Worm (Caenorhabditis elegans): ENCODE measurements around the gene unc-129.
A peak's percentile ranks its signal among the peaks of the same experiment; 100 is the strongest.

Gene unc-129

DNA sequence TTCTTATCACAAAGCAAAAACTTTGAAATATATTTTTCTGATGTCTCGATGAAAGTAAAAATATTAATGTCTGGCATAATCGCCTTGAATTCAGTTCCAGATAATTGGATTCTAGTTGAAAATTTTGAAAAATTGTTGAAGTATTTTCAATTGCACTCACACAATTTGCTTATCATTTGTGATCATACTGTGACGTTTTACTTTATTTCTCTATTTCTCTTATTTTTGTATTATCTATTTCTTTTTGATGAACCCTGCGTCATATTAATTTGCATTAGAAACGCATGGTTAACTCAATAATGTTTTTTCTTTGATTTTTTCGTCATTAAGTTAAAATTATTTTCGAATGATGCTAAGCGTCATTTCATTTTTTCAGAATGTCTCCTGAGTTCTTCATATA, 5.0 kb upstream of the unc-129 start, which contains the start of gene C53D6.11:
TSS of gene C53D6.11 (plus strand) at position 328 of the 400 bp plus-strand sequence.
- TF ChIP-seq madf-10 (tag; optimal IDR thresholded peaks at IDR 0.05) (no peak), egrh-3 (GFP tag; IDR thresholded peaks at IDR 0.05) (no peak), hmg-1.2 (GFP tag; IDR thresholded peaks at IDR 0.05) (peak; percentile 32; the same call in 1 of the 2 replicates), somi-1 (GFP tag; optimal IDR thresholded peaks at IDR 0.05) (no peak), atf-7 (tag; optimal IDR thresholded peaks at IDR 0.05) (no peak), nhr-80 (tag; optimal IDR thresholded peaks at IDR 0.05) (peak; percentile 55)

DNA sequence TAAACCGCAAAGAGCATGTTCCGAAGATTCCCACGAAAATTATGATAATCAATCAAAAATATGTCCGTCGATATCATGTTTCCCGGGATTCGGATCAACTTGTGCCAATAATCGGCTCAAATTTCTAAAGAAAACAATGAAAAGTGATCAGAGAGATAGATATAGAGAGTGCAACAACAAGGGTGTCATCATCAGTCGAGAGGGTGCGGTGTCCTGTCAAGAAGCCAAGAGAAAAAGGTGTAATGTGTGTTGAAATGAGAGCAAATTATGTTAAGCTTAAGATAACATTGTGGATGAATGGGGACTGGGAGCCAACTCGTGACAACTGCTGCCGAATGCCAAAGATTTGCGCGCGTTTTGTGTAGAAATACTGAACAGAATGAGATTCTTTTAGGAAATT, 2.7 kb upstream of the unc-129 start:
- TF ChIP-seq K12H6.12 (tag; optimal IDR thresholded peaks at IDR 0.05), result no peak

DNA sequence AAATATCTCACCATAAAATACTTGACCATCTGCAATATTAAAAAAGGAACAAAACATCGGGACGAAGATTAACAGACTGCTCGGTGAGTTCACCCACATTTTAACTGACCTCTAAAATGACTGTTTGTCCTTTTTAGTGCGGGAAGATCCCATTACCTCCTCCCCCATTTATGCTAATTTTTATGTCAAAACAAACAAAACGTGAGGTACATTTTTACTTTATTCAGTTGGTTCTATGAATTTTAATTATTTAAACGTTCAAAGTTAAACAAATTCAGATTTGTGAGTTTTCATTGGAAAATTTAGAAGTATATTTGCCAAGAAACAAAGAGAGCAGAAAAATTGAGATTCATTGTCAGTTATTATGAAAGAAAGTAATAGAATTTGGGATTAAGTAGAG, 2.6 kb downstream of the unc-129 start, which contains the start of gene C53D6.8:
TSS of gene C53D6.8 (minus strand) at position 101 of the 400 bp plus-strand sequence.
- TF ChIP-seq tbp1 (GFP tag; optimal IDR thresholded peaks at IDR 0.05) (no peak), ceh-100 (GFP tag; IDR thresholded peaks at IDR 0.05) (no peak), ceh-58 (GFP tag; IDR thresholded peaks at IDR 0.05) (no peak), egl-44 (GFP tag; IDR thresholded peaks at IDR 0.05) (no peak), madf-8 (GFP tag; conservative IDR thresholded peaks at IDR 0.05) (no peak), F52B5.7 (tag; optimal IDR thresholded peaks at IDR 0.05) (no peak), ekl-4 (GFP tag; IDR thresholded peaks at IDR 0.05) (no peak), dpl-1 (GFP tag; optimal IDR thresholded peaks at IDR 0.05) (no peak), aptf-3 (GFP tag; IDR thresholded peaks at IDR 0.05) (no peak), hlh-26 (GFP tag; conservative IDR thresholded peaks at IDR 0.05) (no peak), fkh-3 (tag; optimal IDR thresholded peaks at IDR 0.05) (no peak), F39B2.1 (GFP tag; IDR thresholded peaks at IDR 0.05) (no peak)

DNA sequence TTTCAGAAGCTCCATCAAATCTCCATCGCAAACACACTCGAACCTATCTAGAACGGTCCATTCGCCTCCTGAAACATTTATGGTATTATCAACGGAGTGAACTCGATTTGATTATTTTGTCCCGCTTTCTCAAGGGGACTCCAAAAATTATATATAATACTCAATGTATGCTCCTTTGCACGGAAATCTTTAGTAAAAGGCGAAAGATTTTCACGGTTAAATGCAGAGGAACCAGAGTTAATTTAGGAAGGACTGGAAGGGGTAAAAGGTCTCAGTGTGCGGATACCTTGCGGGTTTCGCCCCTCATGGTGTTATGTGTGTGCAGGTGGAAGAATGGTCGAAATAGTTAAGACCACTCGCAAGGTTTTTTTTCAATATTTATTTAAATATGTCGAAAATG, 4.0 kb downstream of the unc-129 start:
- TF ChIP-seq mxl-1 (tag; optimal IDR thresholded peaks at IDR 0.05) (no peak), tbp1 (GFP tag; optimal IDR thresholded peaks at IDR 0.05) (peak; percentile 74), dox-1 (GFP tag; IDR thresholded peaks at IDR 0.05) (no peak; the same call in 1 of the 2 replicates), F10E7.11 (tag; optimal IDR thresholded peaks at IDR 0.05) (no peak), Y79H2A.3 (GFP tag; conservative IDR thresholded peaks at IDR 0.05) (no peak), let-607 (tag; optimal IDR thresholded peaks at IDR 0.05) (no peak), die-1 (tag; optimal IDR thresholded peaks at IDR 0.05) (no peak), snpc-3.4 (tag; optimal IDR thresholded peaks at IDR 0.05) (peak; percentile 81), snpc-1.1 (tag; optimal IDR thresholded peaks at IDR 0.05; ENCODE audit: insufficient read depth) (peak; percentile 93), nfya-1 (tag; optimal IDR thresholded peaks at IDR 0.05; ENCODE audit: borderline replicate concordance, insufficient read depth) (no peak), F37B4.10 (GFP tag; IDR thresholded peaks at IDR 0.05) (no peak), D2030.7 (GFP tag; IDR thresholded peaks at IDR 0.05) (peak; percentile 69; the same call in 1 of the 2 replicates), attf-6 (GFP tag; IDR thresholded peaks at IDR 0.05) (peak; percentile 90), bed-1 (GFP tag; IDR thresholded peaks at IDR 0.05) (no peak), F52B5.7 (tag; optimal IDR thresholded peaks at IDR 0.05) (no peak), akir-1 (GFP tag; optimal IDR thresholded peaks at IDR 0.05) (no peak), lin-26 (GFP tag; IDR thresholded peaks at IDR 0.05) (peak; percentile 56; the same call in 1 of the 2 replicates), snpc-1.3 (tag; optimal IDR thresholded peaks at IDR 0.05; ENCODE audit: insufficient read depth) (peak; percentile 73), lsl-1 (GFP tag; optimal IDR thresholded peaks at IDR 0.05) (peak; percentile 20), F39B2.1 (GFP tag; IDR thresholded peaks at IDR 0.05) (no peak), hmg-1.2 (GFP tag; IDR thresholded peaks at IDR 0.05) (peak; percentile 89), fkh-3 (tag; optimal IDR thresholded peaks at IDR 0.05) (no peak), aptf-3 (GFP tag; IDR thresholded peaks at IDR 0.05) (no peak), attf-3 (GFP tag; conservative IDR thresholded peaks at IDR 0.05) (no peak), F55B11.4 (tag; optimal IDR thresholded peaks at IDR 0.05; ENCODE audit: borderline replicate concordance, insufficient read depth) (no peak), nfyb-1 (GFP tag; IDR thresholded peaks at IDR 0.05) (no peak), ztf-6 (GFP tag; IDR thresholded peaks at IDR 0.05) (no peak), ceh-58 (GFP tag; IDR thresholded peaks at IDR 0.05) (no peak), pbrm-1 (GFP tag; IDR thresholded peaks at IDR 0.05) (peak; percentile 57; the same call in 1 of the 2 replicates), egl-44 (GFP tag; IDR thresholded peaks at IDR 0.05) (no peak), him-1 (tag; optimal IDR thresholded peaks at IDR 0.05) (peak; percentile 69)

Measured in whole organism, young adult.